Fruit fly (Drosophila melanogaster) whole organism, wandering third instar larva: Measurements from ENCODE around the gene Elo68beta.

Experiments
- Abd-B ChIP-seq: fragments of >200 bp; optimal IDR thresholded peaks from 2 replicates; lab custom pipeline; 2017; ENCODE audit warnings: missing biosample characterization, missing genetic modification characterization
- CG32264 ChIP-seq: fragments of 200-800 bp; sonication (Bioruptor generic); optimal IDR thresholded peaks from 2 replicates; lab custom pipeline; 2016; ENCODE audit warnings: missing biosample characterization, missing genetic modification characterization
- CG9705 ChIP-seq: fragments of 200-800 bp; sonication (Bioruptor generic); optimal IDR thresholded peaks from 2 replicates; lab custom pipeline; 2018; ENCODE audit warnings: missing biosample characterization, mild to moderate bottlenecking, missing genetic modification characterization
- CrebA ChIP-seq: fragments of 200-800 bp; sonication (Bioruptor generic); optimal IDR thresholded peaks from 2 replicates; lab custom pipeline; 2016; ENCODE audit warnings: missing biosample characterization, mild to moderate bottlenecking, missing genetic modification characterization, borderline replicate concordance
- Dfd ChIP-seq: fragments of >200 bp; optimal IDR thresholded peaks from 2 replicates; lab custom pipeline; 2017; ENCODE audit warnings: missing biosample characterization, missing genetic modification characterization
- Dif ChIP-seq: fragments of 200-275, 200-300 bp; sonication (Bioruptor generic); optimal IDR thresholded peaks from 2 replicates; lab custom pipeline; 2018; ENCODE audit warnings: missing biosample characterization, missing genetic modification characterization; ENCODE audit not compliant: partially characterized antibody
- GATAd ChIP-seq: sonication (Bioruptor generic); optimal IDR thresholded peaks from 2 replicates; lab custom pipeline; 2016; ENCODE audit warnings: missing biosample characterization, missing genetic modification characterization
- HLH106 ChIP-seq: fragments of 200-800 bp; optimal IDR thresholded peaks from 3 replicates; lab custom pipeline; 2019; ENCODE audit warnings: missing biosample characterization, mild to moderate bottlenecking, missing genetic modification characterization, moderate library complexity
- Hnf4 ChIP-seq: fragments of 200-800 bp; sonication (Bioruptor generic); optimal IDR thresholded peaks from 2 replicates; lab custom pipeline; 2016; ENCODE audit warnings: missing biosample characterization, mild to moderate bottlenecking, missing genetic modification characterization
- Hr78 ChIP-seq: fragments of >200 bp; optimal IDR thresholded peaks from 2 replicates; lab custom pipeline; 2017; ENCODE audit warnings: missing biosample characterization, missing genetic modification characterization
- Hr83 ChIP-seq: fragments of 200-300 bp; sonication (Bioruptor generic); optimal IDR thresholded peaks from 2 replicates; lab custom pipeline; 2016; ENCODE audit warnings: missing biosample characterization, mild to moderate bottlenecking, missing genetic modification characterization, moderate library complexity; ENCODE audit not compliant: poor library complexity, severe bottlenecking
- Jra ChIP-seq: sonication (Bioruptor generic); optimal IDR thresholded peaks from 2 replicates; lab custom pipeline; 2016; ENCODE audit warnings: missing biosample characterization, missing genetic modification characterization
- Mio ChIP-seq: sonication (Bioruptor generic); optimal IDR thresholded peaks from 2 replicates; lab custom pipeline; 2016; ENCODE audit warnings: missing biosample characterization, missing genetic modification characterization
- Rel ChIP-seq, 2 experiments: fragments of 200-800 bp; sonication (Bioruptor generic) in 1 of 2; optimal IDR thresholded peaks; 2 replicates in 1 of 2; 3 replicates in 1 of 2; lab custom pipeline; 2016 to 2019; ENCODE audit warnings: mild to moderate bottlenecking in 2 of 2, missing biosample characterization in 2 of 2, missing genetic modification characterization in 2 of 2, moderate library complexity in 1 of 2
- Sp1 ChIP-seq: fragments of 200-800 bp; sonication (Bioruptor generic); optimal IDR thresholded peaks from 3 replicates; lab custom pipeline; 2019; ENCODE audit warnings: missing biosample characterization, mild to moderate bottlenecking, missing genetic modification characterization, moderate library complexity
- Vsx2 ChIP-seq: fragments of 200-300, 225-300 bp; sonication (Bioruptor generic); optimal IDR thresholded peaks from 2 replicates; lab custom pipeline; 2018; ENCODE audit warnings: missing biosample characterization, missing genetic modification characterization; ENCODE audit not compliant: partially characterized antibody
- br ChIP-seq: fragments of 200-800 bp; sonication (Bioruptor generic); optimal IDR thresholded peaks from 2 replicates; lab custom pipeline; 2016; ENCODE audit warnings: missing biosample characterization, missing genetic modification characterization
- brk ChIP-seq: fragments of 200-800 bp; sonication (Bioruptor generic); optimal IDR thresholded peaks from 2 replicates; lab custom pipeline; 2016; ENCODE audit warnings: missing biosample characterization, mild to moderate bottlenecking, missing genetic modification characterization
- dmrt93B ChIP-seq: fragments of 200-800 bp; sonication (Bioruptor generic); optimal IDR thresholded peaks from 2 replicates; lab custom pipeline; 2018; ENCODE audit warnings: missing biosample characterization, mild to moderate bottlenecking, missing genetic modification characterization
- dsf ChIP-seq: sonication (Bioruptor generic); optimal IDR thresholded peaks from 2 replicates; lab custom pipeline; 2016; ENCODE audit warnings: missing biosample characterization, missing genetic modification characterization, borderline replicate concordance
- ey ChIP-seq: fragments of 200-800 bp; sonication (Bioruptor generic); optimal IDR thresholded peaks from 2 replicates; lab custom pipeline; 2016; ENCODE audit warnings: missing biosample characterization, missing genetic modification characterization
- foxo ChIP-seq, 2 experiments: fragments of 200-800 bp; sonication (Bioruptor generic); optimal IDR thresholded peaks; 2 replicates in 1 of 2; 3 replicates in 1 of 2; lab custom pipeline; 2016 to 2017; ENCODE audit warnings: missing biosample characterization in 2 of 2, missing genetic modification characterization in 2 of 2
- fru ChIP-seq: fragments of 200-800 bp; sonication (Bioruptor generic); optimal IDR thresholded peaks from 3 replicates; lab custom pipeline; 2016; ENCODE audit warnings: missing biosample characterization, mild to moderate bottlenecking, missing genetic modification characterization
- h ChIP-seq: fragments of 200-800 bp; sonication (Bioruptor generic); optimal IDR thresholded peaks from 3 replicates; lab custom pipeline; 2016; ENCODE audit warnings: missing biosample characterization, mild to moderate bottlenecking, missing genetic modification characterization
- jim ChIP-seq: fragments of 175-275, 200-325 bp; sonication (Bioruptor generic); optimal IDR thresholded peaks from 2 replicates; lab custom pipeline; 2016; ENCODE audit warnings: missing biosample characterization, mild to moderate bottlenecking, missing genetic modification characterization
- psq ChIP-seq: fragments of 200-800 bp; sonication (Bioruptor generic); optimal IDR thresholded peaks from 3 replicates; lab custom pipeline; 2017; ENCODE audit warnings: missing biosample characterization, mild to moderate bottlenecking, missing genetic modification characterization, moderate library complexity
- rgr ChIP-seq: fragments of 200-800 bp; sonication (Bioruptor generic); optimal IDR thresholded peaks from 3 replicates; lab custom pipeline; 2016; ENCODE audit warnings: missing biosample characterization, mild to moderate bottlenecking, missing genetic modification characterization
- sage ChIP-seq: fragments of 200-800 bp; sonication (Bioruptor generic); optimal IDR thresholded peaks from 2 replicates; lab custom pipeline; 2016; ENCODE audit warnings: missing biosample characterization, mild to moderate bottlenecking, missing genetic modification characterization
- sv ChIP-seq: fragments of 200-800 bp; sonication (Bioruptor generic); optimal IDR thresholded peaks from 3 replicates; lab custom pipeline; 2016; ENCODE audit warnings: missing biosample characterization, missing genetic modification characterization
- tai ChIP-seq: sonication (Bioruptor generic); optimal IDR thresholded peaks from 2 replicates; lab custom pipeline; 2016; ENCODE audit warnings: missing biosample characterization, missing genetic modification characterization
- usp ChIP-seq: fragments of >200 bp; optimal IDR thresholded peaks from 2 replicates; lab custom pipeline; 2017; ENCODE audit warnings: missing biosample characterization, missing genetic modification characterization

Elo68beta gene

DNA sequence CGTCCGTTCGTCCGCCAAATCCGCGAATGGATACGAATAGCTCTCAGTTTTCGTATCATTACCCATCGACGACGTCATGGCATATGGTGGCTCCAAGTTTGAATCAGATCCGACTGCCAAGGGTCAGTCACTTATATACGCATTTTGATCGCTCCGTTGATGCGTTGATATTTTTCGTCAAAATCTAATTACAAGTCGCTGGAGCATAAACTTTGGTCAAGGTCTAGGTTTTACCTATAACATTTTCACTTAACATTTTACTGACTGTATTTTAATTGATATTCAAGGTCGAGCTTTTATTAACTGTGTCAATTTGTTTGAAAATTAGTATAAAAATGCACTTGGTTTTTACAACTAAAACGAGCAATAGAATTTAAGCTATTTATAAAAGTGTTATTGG lies at the start of gene Elo68beta:
TSS of gene Elo68beta (minus strand) at position 101 of the 400 bp plus-strand sequence.
- TF ChIP-seq Jra (GFP tag; lab: Kevin White, UChicago) (no peak), HLH106 (tag; lab: Kevin White, UChicago) (no peak), GATAd (GFP tag; lab: Kevin White, UChicago) (no peak), br (GFP tag; lab: Kevin White, UChicago) (no peak), sv (GFP tag; lab: Kevin White, UChicago) (no peak), tai (GFP tag; lab: Kevin White, UChicago) (no peak), Hr83 (GFP tag; lab: Kevin White, UChicago) (no peak), Hr78 (GFP tag; lab: Kevin White, UChicago) (no peak), Hnf4 (GFP tag; lab: Kevin White, UChicago) (no peak), dmrt93B (GFP tag; lab: Kevin White, UChicago) (no peak), Vsx2 (GFP tag; lab: Kevin White, UChicago) (no peak), jim (GFP tag; lab: Kevin White, UChicago) (no peak), sage (GFP tag; lab: Kevin White, UChicago) (no peak), CrebA (no peak), Sp1 (GFP tag; lab: Kevin White, UChicago) (no peak)

DNA sequence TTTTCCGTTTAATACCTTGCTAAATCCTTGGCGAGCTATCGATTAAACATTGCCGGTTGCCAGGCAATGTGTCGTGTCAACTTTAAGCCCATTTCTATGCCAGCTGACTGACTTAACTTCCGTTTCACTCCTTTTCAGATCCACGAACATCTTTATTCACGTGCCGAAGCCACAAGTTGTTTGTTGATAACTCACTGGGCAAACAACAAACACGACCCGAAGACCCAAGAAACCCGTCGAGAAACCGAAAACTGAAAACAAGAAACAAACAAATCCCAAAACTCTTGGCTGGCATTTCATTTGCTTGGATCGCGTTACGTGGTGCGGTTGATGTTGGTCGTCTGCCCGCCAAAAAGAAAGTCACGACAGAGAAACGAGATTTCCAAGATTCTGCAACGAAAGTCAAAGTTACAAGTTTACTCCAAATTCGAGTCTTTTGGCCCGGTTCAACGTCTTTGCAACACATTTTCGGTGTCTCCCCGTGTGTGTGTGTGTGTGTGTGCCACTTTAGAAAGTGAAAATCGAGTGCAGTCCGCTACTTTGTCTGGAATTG lies 49.3 kb upstream of the Elo68beta start, which contains the start of gene CG6216:
TSS of gene CG6216 (minus strand) at position 51 of the 553 bp plus-strand sequence.
- no peak for TF ChIP-seq GATAd (GFP tag; lab: Kevin White, UChicago)
- TF ChIP-seq Rel (GFP tag; optimal IDR thresholded peaks at IDR 0.05; lab: Kevin White, UChicago): no peak
- no peak for TF ChIP-seq Rel (tag; optimal IDR thresholded peaks at IDR 0.05; lab: Kevin White, UChicago)
- TF ChIP-seq Vsx2 (GFP tag; lab: Kevin White, UChicago): no peak
- no peak for TF ChIP-seq Hnf4 (GFP tag; lab: Kevin White, UChicago)

DNA sequence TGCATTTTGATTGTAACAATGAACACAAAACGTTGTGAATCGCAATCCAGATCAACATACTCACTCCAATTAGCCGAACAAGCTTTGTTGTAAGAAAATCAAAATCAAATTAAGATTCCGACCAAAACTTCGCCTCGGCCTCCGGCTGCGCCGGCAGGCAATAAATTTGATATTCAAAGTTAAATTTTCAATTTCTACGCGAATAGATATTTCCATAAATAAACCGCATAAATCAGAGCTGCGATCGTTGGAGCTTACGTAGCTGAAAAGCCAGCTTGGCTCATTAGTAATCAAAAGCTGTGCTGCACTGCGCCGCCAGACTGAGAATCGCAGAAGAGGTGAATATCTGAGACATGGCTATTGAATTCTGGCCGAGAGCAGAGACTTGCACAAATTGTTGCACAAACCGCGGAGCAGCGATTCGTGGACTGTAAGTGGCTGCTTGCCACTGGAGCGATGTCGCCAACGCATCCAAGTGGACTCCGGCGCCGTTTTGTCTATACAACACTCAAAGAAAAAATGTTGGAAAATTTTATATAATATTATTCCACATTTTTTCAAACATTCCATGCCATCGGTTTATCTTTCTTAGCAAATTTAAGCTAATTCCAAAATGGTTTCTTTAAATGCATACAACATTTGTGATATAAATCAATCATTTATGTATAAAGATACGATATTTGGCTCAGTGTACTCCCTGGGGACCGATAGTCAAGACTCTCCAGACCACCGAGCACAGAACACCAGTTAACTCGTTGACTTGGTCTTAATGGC lies 47.2 kb upstream of the Elo68beta start:
- no peak for TF ChIP-seq Mio (GFP tag; lab: Kevin White, UChicago)
- no peak for TF ChIP-seq dmrt93B (GFP tag; lab: Kevin White, UChicago)
- no peak for TF ChIP-seq Rel (GFP tag; optimal IDR thresholded peaks at IDR 0.05; lab: Kevin White, UChicago)
- TF ChIP-seq Rel (tag; optimal IDR thresholded peaks at IDR 0.05; lab: Kevin White, UChicago): no peak
- no peak for TF ChIP-seq Hr78 (GFP tag; lab: Kevin White, UChicago)
- no peak for TF ChIP-seq Abd-B
- TF ChIP-seq h (GFP tag; lab: Kevin White, UChicago): no peak
- no peak for TF ChIP-seq Hnf4 (GFP tag; lab: Kevin White, UChicago)
- TF ChIP-seq GATAd (GFP tag; lab: Kevin White, UChicago): no peak
- TF ChIP-seq Dif: no peak
- TF ChIP-seq CG9705 (GFP tag; lab: Kevin White, UChicago): no peak
- no peak for TF ChIP-seq Hr83 (GFP tag; lab: Kevin White, UChicago)

DNA sequence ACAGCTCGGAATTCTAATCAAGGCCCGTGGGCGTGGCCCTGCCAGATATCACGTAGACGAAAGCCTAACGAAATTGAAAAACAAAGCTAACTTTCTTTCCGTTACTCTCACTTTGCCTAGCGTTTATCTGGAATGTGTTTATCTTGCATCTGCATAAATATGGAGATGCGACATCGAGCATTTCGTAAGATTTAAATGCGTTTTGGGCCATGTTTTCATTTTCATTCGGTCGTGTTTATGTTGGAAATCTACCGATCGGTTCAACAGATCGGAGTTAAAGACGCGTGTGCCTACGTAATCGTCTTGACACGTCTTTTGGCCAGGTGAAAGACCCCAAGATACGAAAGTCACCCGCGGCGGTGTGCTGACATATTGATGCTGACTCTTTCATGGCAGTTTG lies 46.2 kb upstream of the Elo68beta start:
- TF ChIP-seq usp (GFP tag; lab: Kevin White, UChicago) (no peak), brk (GFP tag; lab: Kevin White, UChicago) (no peak), sv (GFP tag; lab: Kevin White, UChicago) (no peak), Abd-B (no peak), foxo (GFP tag; optimal IDR thresholded peaks at IDR 0.05; lab: Kevin White, UChicago) (no peak), dsf (no peak), Sp1 (GFP tag; lab: Kevin White, UChicago) (no peak)

DNA sequence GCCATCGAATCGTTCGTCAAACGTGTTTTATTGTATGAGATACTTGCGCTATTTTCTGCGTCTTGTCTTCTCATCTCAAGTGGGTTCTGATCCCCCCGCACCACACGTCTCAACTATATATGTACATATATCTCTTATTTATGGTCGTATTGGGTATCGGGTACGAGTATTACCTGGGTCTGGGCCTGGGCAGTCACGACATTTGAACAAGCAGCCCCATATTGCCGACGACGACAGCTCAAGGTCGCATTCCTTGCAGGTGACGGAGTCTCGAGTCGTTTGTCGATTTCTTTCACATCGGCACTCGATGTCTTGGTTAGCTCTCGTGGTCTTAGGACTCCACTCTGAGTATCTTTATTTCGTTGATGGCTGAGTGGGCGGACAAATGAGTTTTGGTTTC lies 43.6 kb upstream of the Elo68beta start:
- TF ChIP-seq sv (GFP tag; lab: Kevin White, UChicago) (no peak), psq (GFP tag; lab: Kevin White, UChicago) (no peak), Hr78 (GFP tag; lab: Kevin White, UChicago) (no peak), CrebA (no peak), Dif (no peak), Jra (GFP tag; lab: Kevin White, UChicago) (no peak), Mio (GFP tag; lab: Kevin White, UChicago) (no peak), fru (GFP tag; lab: Kevin White, UChicago) (no peak), Dfd (no peak), tai (GFP tag; lab: Kevin White, UChicago) (no peak), rgr (GFP tag; lab: Kevin White, UChicago) (no peak), Abd-B (no peak), Sp1 (GFP tag; lab: Kevin White, UChicago) (no peak), CG32264 (no peak), sage (GFP tag; lab: Kevin White, UChicago) (no peak), Hnf4 (GFP tag; lab: Kevin White, UChicago) (no peak), Hr83 (GFP tag; lab: Kevin White, UChicago) (no peak), ey (GFP tag; lab: Kevin White, UChicago) (no peak)
